Fruit fly (Drosophila melanogaster) whole organism, prepupa: Measurements from ENCODE around the gene B9d2.

Source experiments
- CG10669 ChIP-seq: fragments of 200-800 bp; sonication (Bioruptor generic); optimal IDR thresholded peaks from 3 replicates; lab custom pipeline; 2018; ENCODE audit warnings: missing biosample characterization, mild to moderate bottlenecking, missing genetic modification characterization, moderate library complexity
- CG6792 ChIP-seq: fragments of 200-800 bp; sonication (Bioruptor generic); optimal IDR thresholded peaks from 3 replicates; lab custom pipeline; 2016; ENCODE audit warnings: missing biosample characterization, missing genetic modification characterization
- CG6854 ChIP-seq: fragments of 200-800 bp; sonication (Bioruptor generic); optimal IDR thresholded peaks from 2 replicates; lab custom pipeline; 2017; ENCODE audit warnings: missing biosample characterization, mild to moderate bottlenecking, missing genetic modification characterization
- CG8119 ChIP-seq: fragments of 200-800 bp; sonication (Bioruptor generic); IDR thresholded peaks from 3 replicates; pipeline ENCODE4 v1.3.6; 2022; ENCODE audit warnings: missing biosample characterization, missing genetic modification characterization
- Eip75B ChIP-seq: fragments of 200-800 bp; sonication (Bioruptor generic); optimal IDR thresholded peaks from 3 replicates; lab custom pipeline; 2016; ENCODE audit warnings: missing biosample characterization, missing genetic modification characterization
- Ets21C ChIP-seq: fragments of 200-800 bp; sonication (Bioruptor generic); optimal IDR thresholded peaks from 3 replicates; lab custom pipeline; 2016; ENCODE audit warnings: missing biosample characterization, missing genetic modification characterization
- pdm3 ChIP-seq: fragments of 200-800 bp; sonication (Bioruptor generic); optimal IDR thresholded peaks from 3 replicates; lab custom pipeline; 2016; ENCODE audit warnings: missing biosample characterization, missing genetic modification characterization
- svp ChIP-seq: fragments of 200-800 bp; sonication (Bioruptor generic); peaks from one replicate; lab custom pipeline; 2016; ENCODE audit warnings: missing biosample characterization, missing genetic modification characterization
- vri ChIP-seq: fragments of 200-800 bp; sonication (Bioruptor generic); optimal IDR thresholded peaks from 3 replicates; lab custom pipeline; 2016; ENCODE audit warnings: missing biosample characterization, mild to moderate bottlenecking, missing genetic modification characterization

dm6 chr2L:6171166-6171565 lies 40.7 kb upstream of the B9d2 start:
- TF ChIP-seq pdm3 (GFP tag; lab: Kevin White, UChicago) (no peak), vri (GFP tag; lab: Kevin White, UChicago) (no peak), svp (GFP tag; lab: Kevin White, UChicago) (peak; percentile 66), CG6792 (no peak), Eip75B (no peak), CG10669 (GFP tag; lab: Kevin White, UChicago) (no peak), Ets21C (no peak), CG6854 (GFP tag; lab: Kevin White, UChicago) (no peak), CG8119 (no peak)
